Worm (Caenorhabditis elegans): Measurements from ENCODE around the gene lst-5.

DNA sequence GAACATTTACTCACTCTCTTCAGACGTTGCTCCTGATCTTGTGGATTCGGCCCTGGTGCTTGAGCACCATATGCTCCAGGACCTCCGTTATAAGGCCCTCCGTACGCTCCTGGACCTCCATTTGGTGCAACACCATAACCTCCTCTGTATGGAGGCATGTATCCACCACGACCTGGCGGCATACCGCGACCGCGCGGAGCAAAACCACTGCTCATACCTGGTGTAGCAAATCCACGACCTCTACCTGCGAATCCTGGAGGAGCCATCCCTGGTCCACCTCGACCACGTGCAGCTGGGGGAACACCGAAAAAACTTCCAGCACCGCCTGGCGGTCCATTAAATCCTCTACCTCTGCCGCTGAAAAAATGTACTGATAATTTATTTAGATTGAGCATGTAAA lies 26.8 kb downstream of the lst-5 start:
- no peak for TF ChIP-seq irx-1 (tag; optimal IDR thresholded peaks at IDR 0.05)
- no peak for TF ChIP-seq nhr-28 (tag; optimal IDR thresholded peaks at IDR 0.05)
- TF ChIP-seq aha-1 (tag; optimal IDR thresholded peaks at IDR 0.05), result no peak
- no peak for TF ChIP-seq tbx-2 (tag; optimal IDR thresholded peaks at IDR 0.05)
- TF ChIP-seq nhr-237 (tag; optimal IDR thresholded peaks at IDR 0.05), result no peak
- TF ChIP-seq hpl-2 (GFP tag; optimal IDR thresholded peaks at IDR 0.05), result no peak
- TF ChIP-seq nhr-77 (tag; optimal IDR thresholded peaks at IDR 0.05), result no peak
